Worm (Caenorhabditis elegans): ENCODE results near the gene str-211.

- TF ChIP-seq vab-7 (GFP tag; IDR thresholded peaks at IDR 0.05) = no peak
- no peak for TF ChIP-seq rbr-2 (tag; optimal IDR thresholded peaks at IDR 0.05)
- TF ChIP-seq dpl-1 (GFP tag; optimal IDR thresholded peaks at IDR 0.05) = no peak
- no peak for TF ChIP-seq ztf-11 (tag; optimal IDR thresholded peaks at IDR 0.05)
- no peak for TF ChIP-seq nhr-111 (GFP tag; optimal IDR thresholded peaks at IDR 0.05)
- TF ChIP-seq hlh-11 (tag; optimal IDR thresholded peaks at IDR 0.05) = peak; percentile 69
- no peak for TF ChIP-seq nhr-41 (GFP tag; IDR thresholded peaks at IDR 0.05)
These were observed 25.4 kb downstream of the str-211 start, which contains the start of gene C02E7.6 for ce11 chrV:4918664-4919257.
